Worm (Caenorhabditis elegans) whole organism, L3 larva: Measurements from ENCODE around the gene R08D7.5.

Experiments used
- fkh-2 ChIP-seq: fragments of 150-350 bp; optimal IDR thresholded peaks from 2 replicates; lab custom pipeline; 2014; ENCODE audit warnings: missing biosample characterization, missing genetic modification reagents, missing genetic modification characterization
- lin-39 ChIP-seq: fragments of 150-350 bp; optimal IDR thresholded peaks from 2 replicates; lab custom pipeline; 2018; ENCODE audit warnings: missing biosample characterization, missing genetic modification reagents, missing genetic modification characterization
- nfya-1 ChIP-seq: sonication (generic microtip); optimal IDR thresholded peaks from 2 replicates; lab custom pipeline; 2017; ENCODE audit warnings: missing genetic modification characterization, mild to moderate bottlenecking, missing compliant biosample characterization, antibody characterized with exemption, moderate library complexity; ENCODE audit not compliant: insufficient read depth
- nhr-11 ChIP-seq: fragments of 150-350 bp; optimal IDR thresholded peaks from 2 replicates; lab custom pipeline; 2014; ENCODE audit warnings: missing biosample characterization, missing genetic modification characterization
- nhr-237 ChIP-seq: fragments of 150-350 bp; optimal IDR thresholded peaks from 2 replicates; lab custom pipeline; 2014; ENCODE audit warnings: missing biosample characterization, missing genetic modification characterization
- unc-62 ChIP-seq: fragments of 150-350 bp; sonication (generic microtip); optimal IDR thresholded peaks from 4 replicates; lab custom pipeline; 2014; ENCODE audit warnings: missing biosample characterization, missing genetic modification reagents, missing genetic modification characterization
- zag-1 ChIP-seq: fragments of 150-350 bp; optimal IDR thresholded peaks from 2 replicates; lab custom pipeline; 2014; ENCODE audit warnings: missing biosample characterization, missing genetic modification characterization

- TF ChIP-seq nfya-1 (tag; lab: Kevin White, UChicago) (no peak), lin-39 (no peak), fkh-2 (tag; lab: Kevin White, UChicago) (no peak), nhr-237 (tag; lab: Kevin White, UChicago) (no peak), zag-1 (tag; lab: Kevin White, UChicago) (no peak), nhr-11 (tag; lab: Kevin White, UChicago) (no peak), unc-62 (no peak)
Measured at ce11 chrIII:8961993-8962392, 11.9 kb upstream of the R08D7.5 start, which contains the start of gene grl-25.
